Worm (Caenorhabditis elegans) whole organism, L4/young adult: Measurements from ENCODE around the gene imp-2.

Experiments used
- W03F9.2 ChIP-seq: fragments of 150-350 bp; optimal IDR thresholded peaks from 2 replicates; lab custom pipeline; 2014; ENCODE audit warnings: missing biosample characterization, missing genetic modification characterization
- dao-5 ChIP-seq: sonication (generic microtip); optimal IDR thresholded peaks from 2 replicates; lab custom pipeline; 2016; ENCODE audit warnings: missing genotype, missing genetic modification characterization, moderate library complexity, missing compliant biosample characterization
- him-1 ChIP-seq: sonication (generic microtip); optimal IDR thresholded peaks from 2 replicates; lab custom pipeline; 2016; ENCODE audit warnings: missing genotype, missing genetic modification reagents, missing genetic modification characterization, missing compliant biosample characterization

Gene imp-2

ce11 chrIV:11082153-11082552 lies 36.5 kb downstream of the imp-2 start, which contains the start of gene let-70:
Gene let-70, minus strand, starts transcription at chrIV:11082253.
- TF ChIP-seq W03F9.2 = no peak
- TF ChIP-seq him-1 (tag; lab: Kevin White, UChicago) = no peak
- no peak for TF ChIP-seq dao-5 (tag; lab: Kevin White, UChicago)

DNA sequence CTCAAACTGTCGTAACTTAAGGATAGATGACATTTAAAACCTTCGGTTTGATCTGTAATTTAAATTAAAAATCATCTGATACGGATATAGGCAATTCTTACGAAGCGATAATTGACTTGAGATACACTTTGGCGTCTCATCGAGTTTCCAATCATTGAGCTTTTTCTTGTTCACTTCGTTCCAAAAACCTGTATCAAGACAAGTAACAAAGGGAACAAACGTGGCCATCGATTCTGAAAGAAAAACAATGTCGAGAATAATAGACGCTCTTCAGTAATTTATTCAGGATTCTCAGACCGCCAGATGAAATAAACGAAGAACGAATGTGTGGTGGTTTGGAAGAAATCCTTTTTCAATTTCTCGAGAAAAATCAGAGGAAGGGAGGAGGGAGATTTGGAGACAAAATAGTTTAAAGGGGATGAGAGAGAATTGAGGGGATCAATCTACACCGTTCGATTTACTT lies 37.8 kb downstream of the imp-2 start, which contains the start of gene atg-7:
Gene atg-7, minus strand, starts transcription at position 233 of the 463 bp plus-strand sequence.
- TF ChIP-seq him-1 (tag; lab: Kevin White, UChicago) (no peak), W03F9.2 (no peak), dao-5 (tag; lab: Kevin White, UChicago) (no peak)

DNA sequence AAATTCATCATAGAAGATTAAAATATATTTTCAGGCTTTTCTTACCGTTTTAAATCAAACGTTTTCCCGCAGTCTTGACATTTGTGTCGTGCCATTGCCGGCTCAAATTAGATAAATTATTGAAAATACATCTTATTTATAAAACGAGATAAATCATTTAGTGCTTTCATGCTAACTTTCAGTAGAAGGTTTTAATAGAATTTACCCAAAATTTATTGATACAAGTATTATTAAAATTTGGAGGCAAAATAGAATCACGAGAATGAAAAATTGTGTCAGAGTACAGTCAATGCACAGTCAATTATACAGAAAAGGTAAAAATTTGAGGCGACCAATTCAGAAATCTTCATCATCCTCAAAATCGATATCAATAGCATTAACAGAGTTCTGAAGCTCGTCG lies 40.2 kb downstream of the imp-2 start, which contains the start of gene Y5F2A.4:
Gene Y5F2A.4, minus strand, starts transcription at position 101 of the 400 bp plus-strand sequence.
- no peak for TF ChIP-seq W03F9.2
- TF ChIP-seq dao-5 (tag; lab: Kevin White, UChicago) = no peak

- no peak for TF ChIP-seq him-1 (tag; lab: Kevin White, UChicago)
- no peak for TF ChIP-seq dao-5 (tag; lab: Kevin White, UChicago)
- TF ChIP-seq W03F9.2 = no peak
Observed at ce11 chrIV:11068314-11068713, 50.4 kb downstream of the imp-2 start.

DNA sequence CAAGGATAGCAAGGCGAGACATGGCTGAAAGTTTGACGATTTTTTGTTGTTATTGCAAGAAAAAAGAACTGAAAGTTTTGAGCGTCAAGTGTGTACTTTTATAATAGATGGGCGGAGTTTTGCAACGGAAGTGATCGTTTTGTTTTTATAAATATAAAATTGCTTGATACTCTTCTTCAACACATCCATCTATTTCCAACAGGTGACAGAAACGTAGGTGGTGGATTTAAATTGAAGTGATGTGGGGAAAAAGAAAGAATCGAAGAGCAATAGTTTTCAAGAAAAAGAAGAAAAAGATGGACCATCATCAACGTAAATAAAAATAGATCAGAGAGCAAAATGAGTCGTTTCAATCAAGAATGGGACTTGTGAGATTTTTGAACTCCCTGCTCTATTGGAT lies 51.7 kb downstream of the imp-2 start, which contains the start of gene ttr-17:
Gene ttr-17, minus strand, starts transcription at position 24 of the 400 bp plus-strand sequence.
- no peak for TF ChIP-seq him-1 (tag; lab: Kevin White, UChicago)
- TF ChIP-seq W03F9.2 = no peak
- no peak for TF ChIP-seq dao-5 (tag; lab: Kevin White, UChicago)
